Fruit fly (Drosophila melanogaster): Measurements from ENCODE around the gene Tsp66E.

Gene Tsp66E

dm6 chr3L:8912332-8912731 is at the start of gene Tsp66E, which contains the start of gene mfr:
Gene Tsp66E (plus strand): TSS chr3L:8912499.
Gene mfr (minus strand): TSS chr3L:8912671.
- peak; percentile 9 for TF ChIP-seq gl (tag; optimal IDR thresholded peaks at IDR 0.05)
- TF ChIP-seq CG4496 (GFP tag; IDR thresholded peaks at IDR 0.05), result peak; percentile 63; the same call in 2 of the 3 replicates
- peak; percentile 47 for TF ChIP-seq CG13204 (GFP tag; optimal IDR thresholded peaks at IDR 0.05)
- no peak for TF ChIP-seq CG34367 (tag; optimal IDR thresholded peaks at IDR 0.05)
- TF ChIP-seq Ets98B (GFP tag; IDR thresholded peaks at IDR 0.05), result peak; percentile 65; the same call in 1 of the 2 replicates
- peak; percentile 21 for TF ChIP-seq Pif1B (GFP tag; optimal IDR thresholded peaks at IDR 0.05)
- no peak for TF ChIP-seq CG17806 (tag; optimal IDR thresholded peaks at IDR 0.05)
- TF ChIP-seq CG8301 (tag; optimal IDR thresholded peaks at IDR 0.05), result no peak
- peak; percentile 48; the same call in 1 of the 2 replicates for TF ChIP-seq CG12605 (GFP tag; IDR thresholded peaks at IDR 0.05)

dm6 chr3L:8865185-8865584 is 47.1 kb upstream of the Tsp66E start:
- TF ChIP-seq CG4496 (GFP tag; IDR thresholded peaks at IDR 0.05) (peak; percentile 38; the same call in 1 of the 3 replicates), CG8301 (tag; optimal IDR thresholded peaks at IDR 0.05) (no peak), Ets98B (GFP tag; IDR thresholded peaks at IDR 0.05) (peak; percentile 51; the same call in 1 of the 2 replicates), CG32121 (GFP tag; IDR thresholded peaks at IDR 0.05) (0 out of 2 replicates have a peak, but pooled peaks have one; percentile 43)

- no peak for TF ChIP-seq CG13204 (GFP tag; optimal IDR thresholded peaks at IDR 0.05)
These were observed 43.0 kb upstream of the Tsp66E start for dm6 chr3L:8869326-8869725.

- TF ChIP-seq fd96Ca (GFP tag; IDR thresholded peaks at IDR 0.05) (peak; percentile 87; the same call in 2 of the 3 replicates), CG12605 (GFP tag; IDR thresholded peaks at IDR 0.05) (peak; percentile 86), rn (GFP tag; IDR thresholded peaks at IDR 0.05) (peak; percentile 76), EcR (GFP tag; optimal IDR thresholded peaks at IDR 0.05) (no peak), CG8301 (tag; optimal IDR thresholded peaks at IDR 0.05) (peak; percentile 86), gl (tag; optimal IDR thresholded peaks at IDR 0.05) (peak; percentile 15), CG4496 (GFP tag; IDR thresholded peaks at IDR 0.05) (peak; percentile 93), CG13204 (GFP tag; optimal IDR thresholded peaks at IDR 0.05) (no peak), CG32121 (GFP tag; IDR thresholded peaks at IDR 0.05) (peak; percentile 94), CG8159 (tag; optimal IDR thresholded peaks at IDR 0.05) (peak; percentile 77), CG34367 (tag; optimal IDR thresholded peaks at IDR 0.05) (peak; percentile 54), Pif1A (GFP tag; optimal IDR thresholded peaks at IDR 0.05) (peak; percentile 77), CG17806 (tag; optimal IDR thresholded peaks at IDR 0.05) (peak; percentile 81), Ets98B (GFP tag; IDR thresholded peaks at IDR 0.05) (peak; percentile 92), CG10348 (GFP tag; IDR thresholded peaks at IDR 0.05) (no peak), CG15710 (tag; optimal IDR thresholded peaks at IDR 0.05) (peak; percentile 56), D1 (tag; optimal IDR thresholded peaks at IDR 0.05) (peak; percentile 25), CG14655 (GFP tag; optimal IDR thresholded peaks at IDR 0.05) (peak; percentile 91), CG9948 (tag; optimal IDR thresholded peaks at IDR 0.05) (peak; percentile 78), Pif1B (GFP tag; optimal IDR thresholded peaks at IDR 0.05) (peak; percentile 69), Snoo (tag; optimal IDR thresholded peaks at IDR 0.05) (peak; percentile 28)
These were observed 41.8 kb upstream of the Tsp66E start for dm6 chr3L:8870547-8870946.

dm6 chr3L:8871017-8871416 is 41.3 kb upstream of the Tsp66E start:
- TF ChIP-seq CG34367 (tag; optimal IDR thresholded peaks at IDR 0.05), result no peak
- no peak for TF ChIP-seq EcR (GFP tag; optimal IDR thresholded peaks at IDR 0.05)
- no peak for TF ChIP-seq CG8301 (tag; optimal IDR thresholded peaks at IDR 0.05)
- TF ChIP-seq fd96Ca (GFP tag; IDR thresholded peaks at IDR 0.05), result no peak
- no peak for TF ChIP-seq CG15710 (tag; optimal IDR thresholded peaks at IDR 0.05)
- no peak for TF ChIP-seq CG14655 (GFP tag; optimal IDR thresholded peaks at IDR 0.05)
- TF ChIP-seq CG17806 (tag; optimal IDR thresholded peaks at IDR 0.05), result no peak
- TF ChIP-seq Ets98B (GFP tag; IDR thresholded peaks at IDR 0.05), result no peak

dm6 chr3L:8873053-8873452 is 39.2 kb upstream of the Tsp66E start:
- TF ChIP-seq Pif1A (GFP tag; optimal IDR thresholded peaks at IDR 0.05), result no peak
- TF ChIP-seq CG34367 (tag; optimal IDR thresholded peaks at IDR 0.05), result no peak
- no peak for TF ChIP-seq Snoo (tag; optimal IDR thresholded peaks at IDR 0.05)
- TF ChIP-seq CG15710 (tag; optimal IDR thresholded peaks at IDR 0.05), result no peak
- TF ChIP-seq CG8301 (tag; optimal IDR thresholded peaks at IDR 0.05), result no peak
- TF ChIP-seq Pif1B (GFP tag; optimal IDR thresholded peaks at IDR 0.05), result no peak
- TF ChIP-seq fd96Ca (GFP tag; IDR thresholded peaks at IDR 0.05), result no peak
- TF ChIP-seq rn (GFP tag; IDR thresholded peaks at IDR 0.05), result no peak
- no peak for TF ChIP-seq D1 (tag; optimal IDR thresholded peaks at IDR 0.05)
- no peak for TF ChIP-seq CG17806 (tag; optimal IDR thresholded peaks at IDR 0.05)

- TF ChIP-seq EcR (GFP tag; optimal IDR thresholded peaks at IDR 0.05), result no peak
These were observed 33.9 kb upstream of the Tsp66E start for dm6 chr3L:8878388-8878787.

dm6 chr3L:8879465-8879864 is 32.8 kb upstream of the Tsp66E start:
- TF ChIP-seq CG10348 (GFP tag; IDR thresholded peaks at IDR 0.05), result no peak
- no peak for TF ChIP-seq CG8301 (tag; optimal IDR thresholded peaks at IDR 0.05)
- TF ChIP-seq CG9948 (tag; optimal IDR thresholded peaks at IDR 0.05), result no peak
- TF ChIP-seq CG32121 (GFP tag; IDR thresholded peaks at IDR 0.05), result 0 out of 2 replicates have a peak, but pooled peaks have one; percentile 9
- TF ChIP-seq Snoo (tag; optimal IDR thresholded peaks at IDR 0.05), result no peak
- TF ChIP-seq EcR (GFP tag; optimal IDR thresholded peaks at IDR 0.05), result no peak

All from whole organism, pupa.